Worm (Caenorhabditis elegans): ENCODE data around the gene B0198.3.

- no peak for TF ChIP-seq K11D2.4 (GFP tag; IDR thresholded peaks at IDR 0.05)
- TF ChIP-seq nfya-2 (GFP tag; IDR thresholded peaks at IDR 0.05) = no peak
- no peak for TF ChIP-seq Y53G8AR.9 (GFP tag; conservative IDR thresholded peaks at IDR 0.05)
- TF ChIP-seq hlh-26 (GFP tag; conservative IDR thresholded peaks at IDR 0.05) = no peak
- no peak for TF ChIP-seq snpc-1.1 (tag; optimal IDR thresholded peaks at IDR 0.05; ENCODE audit: insufficient read depth)
- no peak for TF ChIP-seq attf-6 (GFP tag; IDR thresholded peaks at IDR 0.05)
These were observed 46.8 kb upstream of the B0198.3 start, which contains the start of gene W03G11.3 for ce11 chrX:12103712-12104111.
